Worm (Caenorhabditis elegans): ENCODE measurements around the gene arrd-6.
A peak's percentile ranks its signal among the peaks of the same experiment; 100 is the strongest.

Gene arrd-6

ce11 chrII:11142571-11142970 lies at the start of gene arrd-6:
Gene arrd-6 (plus strand): TSS chrII:11142739.
- no peak for TF ChIP-seq Y48G9A.11 (GFP tag; IDR thresholded peaks at IDR 0.05)
- TF ChIP-seq hlh-30 (tag; optimal IDR thresholded peaks at IDR 0.05; ENCODE audit: insufficient read depth), result peak; percentile 2
- TF ChIP-seq aha-1 (tag), result peak; percentile 56
- peak in 1 of 2 experiments; percentile 11 for TF ChIP-seq mdl-1 (tag; optimal IDR thresholded peaks at IDR 0.05)
- TF ChIP-seq unc-62 (GFP tag; optimal IDR thresholded peaks at IDR 0.05 in 1 of 2), result peak in 1 of 2 experiments; percentile 98
- no peak for TF ChIP-seq unc-62 (tag; optimal IDR thresholded peaks at IDR 0.05)
- TF ChIP-seq vab-7 (GFP tag; IDR thresholded peaks at IDR 0.05), result 0 out of 2 replicates have a peak, but pooled peaks have one; percentile 34

DNA sequence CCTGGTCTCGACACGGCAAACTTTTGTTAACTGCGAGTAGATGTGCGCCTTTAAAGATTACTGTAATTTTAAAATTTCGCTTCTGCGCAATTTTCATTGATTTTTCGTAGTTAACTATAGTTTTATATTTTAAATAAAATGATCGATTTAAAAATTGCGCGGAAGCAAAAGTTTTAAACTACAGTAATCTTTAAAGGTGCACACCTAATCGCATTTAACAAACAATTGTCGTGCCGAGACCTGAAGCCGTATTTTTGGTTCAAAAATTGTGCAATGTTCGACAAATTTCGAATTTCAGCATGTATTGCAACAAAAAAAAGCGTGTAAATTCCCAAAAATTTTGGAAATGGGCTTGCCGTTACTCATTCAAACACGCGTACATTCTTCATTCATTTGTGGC lies 48.1 kb upstream of the arrd-6 start:
- TF ChIP-seq F49E8.2 (tag; optimal IDR thresholded peaks at IDR 0.05; ENCODE audit: borderline replicate concordance) (no peak), aha-1 (tag) (peak; percentile 15), unc-62 (GFP tag; optimal IDR thresholded peaks at IDR 0.05 in 1 of 2) (peak in 1 of 2 experiments; percentile 26), unc-62 (tag; optimal IDR thresholded peaks at IDR 0.05) (no peak)

DNA sequence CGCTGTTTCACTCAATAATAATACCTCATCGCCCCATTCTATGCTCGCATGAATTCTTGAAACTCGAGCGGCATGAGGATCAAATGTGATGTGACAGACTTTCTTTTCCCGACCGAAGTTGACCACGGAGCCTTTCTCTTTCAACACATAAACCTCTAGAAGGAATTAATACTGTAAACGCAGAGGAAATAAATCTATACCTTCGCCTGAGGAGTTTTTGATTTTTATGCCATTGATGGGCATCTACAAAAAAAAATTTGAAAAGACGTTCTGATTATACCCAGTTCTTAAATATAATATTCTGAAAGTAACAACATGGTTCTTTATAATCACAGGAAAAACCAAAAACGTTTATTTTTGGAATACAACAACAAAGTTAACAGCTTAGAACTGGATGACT lies 46.3 kb upstream of the arrd-6 start, which contains the start of gene nbs-1:
Gene nbs-1, minus strand, starts transcription at position 246 of the 400 bp plus-strand sequence.
- TF ChIP-seq madf-9 (GFP tag; conservative IDR thresholded peaks at IDR 0.05), result no peak
- TF ChIP-seq zip-2 (tag; optimal IDR thresholded peaks at IDR 0.05), result no peak
- peak in 1 of 2 experiments; percentile 29 for TF ChIP-seq lsy-2 (tag; optimal IDR thresholded peaks at IDR 0.05)
- TF ChIP-seq attf-4 (tag; optimal IDR thresholded peaks at IDR 0.05), result no peak
- no peak for TF ChIP-seq dve-1 (tag; optimal IDR thresholded peaks at IDR 0.05; ENCODE audit: insufficient read depth)
- TF ChIP-seq lin-38 (GFP tag; IDR thresholded peaks at IDR 0.05), result peak; percentile 49; the same call in 1 of the 2 replicates
- TF ChIP-seq ces-1 (GFP tag; optimal IDR thresholded peaks at IDR 0.05), result no peak
- TF ChIP-seq php-3 (GFP tag; IDR thresholded peaks at IDR 0.05), result no peak
- TF ChIP-seq ama-1 (optimal IDR thresholded peaks at IDR 0.05), result peak; percentile 14
- TF ChIP-seq Y48G9A.11 (GFP tag; IDR thresholded peaks at IDR 0.05), result 0 out of 2 replicates have a peak, but pooled peaks have one; percentile 38
- TF ChIP-seq snpc-1.2 (GFP tag; IDR thresholded peaks at IDR 0.05), result peak; percentile 54; the same call in 1 of the 2 replicates
- TF ChIP-seq mes-2 (tag; optimal IDR thresholded peaks at IDR 0.05; ENCODE audit: poor library complexity, severe bottlenecking), result peak; percentile 21
- no peak for TF ChIP-seq unc-62 (GFP tag; optimal IDR thresholded peaks at IDR 0.05 in 1 of 2)
- no peak for TF ChIP-seq unc-62 (tag; optimal IDR thresholded peaks at IDR 0.05)

ce11 chrII:11097154-11097887 lies 45.2 kb upstream of the arrd-6 start, which contains the start of the genes rpl-36.A and nuo-1:
Gene rpl-36.A (minus strand): TSS chrII:11097204.
Gene nuo-1 (plus strand): TSS chrII:11097837.
- no peak for TF ChIP-seq Y75B8A.6 (GFP tag; IDR thresholded peaks at IDR 0.05)
- no peak for TF ChIP-seq F44E2.7 (GFP tag; IDR thresholded peaks at IDR 0.05)
- no peak for TF ChIP-seq set-16 (GFP tag; IDR thresholded peaks at IDR 0.05)
- TF ChIP-seq mxl-2 (GFP tag; conservative IDR thresholded peaks at IDR 0.05), result no peak
- no peak for TF ChIP-seq snpc-4 (tag; optimal IDR thresholded peaks at IDR 0.05)
- no peak for TF ChIP-seq nhr-48 (tag; optimal IDR thresholded peaks at IDR 0.05)
- no peak for TF ChIP-seq attf-4 (tag; optimal IDR thresholded peaks at IDR 0.05)
- no peak for TF ChIP-seq nhr-111 (GFP tag; optimal IDR thresholded peaks at IDR 0.05)
- TF ChIP-seq madf-5 (GFP tag; IDR thresholded peaks at IDR 0.05), result no peak
- TF ChIP-seq ctbp-1 (GFP tag; IDR thresholded peaks at IDR 0.05), result no peak
- TF ChIP-seq ama-1 (optimal IDR thresholded peaks at IDR 0.05), result peak; percentile 56
- TF ChIP-seq duxl-1 (tag; optimal IDR thresholded peaks at IDR 0.05; ENCODE audit: poor library complexity), result peak; percentile 33
- no peak for TF ChIP-seq zag-1 (tag; optimal IDR thresholded peaks at IDR 0.05)
- TF ChIP-seq F10B5.3 (tag; optimal IDR thresholded peaks at IDR 0.05), result no peak
- no peak for TF ChIP-seq tag-97 (GFP tag; IDR thresholded peaks at IDR 0.05)
- TF ChIP-seq zip-2 (tag; optimal IDR thresholded peaks at IDR 0.05), result no peak
- no peak for TF ChIP-seq ces-1 (GFP tag; optimal IDR thresholded peaks at IDR 0.05)
- peak; percentile 78 for TF ChIP-seq lin-38 (GFP tag; IDR thresholded peaks at IDR 0.05)
- TF ChIP-seq ceh-32 (tag; optimal IDR thresholded peaks at IDR 0.05; ENCODE audit: poor library complexity), result no peak
- TF ChIP-seq lin-29 (GFP tag; IDR thresholded peaks at IDR 0.05), result no peak
- TF ChIP-seq F37D6.2 (tag; optimal IDR thresholded peaks at IDR 0.05), result peak; percentile 27
- peak; percentile 48 for TF ChIP-seq nhr-28 (tag; optimal IDR thresholded peaks at IDR 0.05)
- TF ChIP-seq nhr-77 (tag; optimal IDR thresholded peaks at IDR 0.05), result peak; percentile 86
- TF ChIP-seq ceh-62 (tag; optimal IDR thresholded peaks at IDR 0.05), result no peak
- no peak for TF ChIP-seq dmd-8 (GFP tag; IDR thresholded peaks at IDR 0.05)
- TF ChIP-seq Y48G9A.11 (GFP tag; IDR thresholded peaks at IDR 0.05), result peak; percentile 83
- no peak for TF ChIP-seq Y5F2A.4 (GFP tag; optimal IDR thresholded peaks at IDR 0.05)
- TF ChIP-seq dve-1 (tag; optimal IDR thresholded peaks at IDR 0.05; ENCODE audit: insufficient read depth), result peak; percentile 71
- TF ChIP-seq gei-8 (GFP tag; optimal IDR thresholded peaks at IDR 0.05), result no peak
- TF ChIP-seq unc-39 (tag; optimal IDR thresholded peaks at IDR 0.05), result no peak
- TF ChIP-seq php-3 (GFP tag; IDR thresholded peaks at IDR 0.05), result no peak
